Fruit fly (Drosophila melanogaster): ENCODE data around the gene Nbr.

Gene Nbr

dm6 chr2L:21166422-21166821, 3.5 kb upstream of the Nbr start (continued):
- TF ChIP-seq CG2875 (GFP tag; optimal IDR thresholded peaks at IDR 0.05) = no peak
- TF ChIP-seq Usf (GFP tag; optimal IDR thresholded peaks at IDR 0.05) = no peak
- TF ChIP-seq CG18262 (tag; optimal IDR thresholded peaks at IDR 0.05) = no peak
- no peak for TF ChIP-seq cwo (GFP tag; optimal IDR thresholded peaks at IDR 0.05)
- TF ChIP-seq Taf1 (GFP tag; IDR thresholded peaks at IDR 0.05) = no peak
- TF ChIP-seq Hand (GFP tag; optimal IDR thresholded peaks at IDR 0.05) = no peak
- TF ChIP-seq corto (GFP tag; optimal IDR thresholded peaks at IDR 0.05) = no peak
- no peak for TF ChIP-seq tin (GFP tag; optimal IDR thresholded peaks at IDR 0.05)
- TF ChIP-seq peb (GFP tag; IDR thresholded peaks at IDR 0.05) = no peak
- no peak for TF ChIP-seq wor (GFP tag; IDR thresholded peaks at IDR 0.05)
- peak; percentile 25 for TF ChIP-seq CHES-1-like (GFP tag; optimal IDR thresholded peaks at IDR 0.05)
- TF ChIP-seq CG10462 (GFP tag; optimal IDR thresholded peaks at IDR 0.05) = no peak
- no peak for TF ChIP-seq CG8290 (GFP tag; optimal IDR thresholded peaks at IDR 0.05)
- TF ChIP-seq CG8290 (tag; optimal IDR thresholded peaks at IDR 0.05) = peak in 1 of 2 experiments; percentile 44
- TF ChIP-seq CG6854 (GFP tag; optimal IDR thresholded peaks at IDR 0.05) = no peak
- no peak for TF ChIP-seq Camta (GFP tag; optimal IDR thresholded peaks at IDR 0.05)
- no peak for TF ChIP-seq Trl (optimal IDR thresholded peaks at IDR 0.05)
- no peak for TF ChIP-seq Trl (GFP tag; optimal IDR thresholded peaks at IDR 0.05)
- TF ChIP-seq salm (tag; optimal IDR thresholded peaks at IDR 0.05) = no peak
- TF ChIP-seq dan (GFP tag; IDR thresholded peaks at IDR 0.05) = no peak
- TF ChIP-seq gcm (GFP tag; optimal IDR thresholded peaks at IDR 0.05) = no peak
- no peak for TF ChIP-seq nmo (GFP tag; optimal IDR thresholded peaks at IDR 0.05)
- no peak for TF ChIP-seq CG17359 (tag; optimal IDR thresholded peaks at IDR 0.05)
- no peak for TF ChIP-seq unpg (GFP tag; optimal IDR thresholded peaks at IDR 0.05)
- TF ChIP-seq pho (GFP tag; optimal IDR thresholded peaks at IDR 0.05) = no peak
- TF ChIP-seq Side (GFP tag; optimal IDR thresholded peaks at IDR 0.05) = no peak
- no peak for TF ChIP-seq chm (GFP tag; IDR thresholded peaks at IDR 0.05)
- no peak for TF ChIP-seq Lhr (GFP tag; optimal IDR thresholded peaks at IDR 0.05)
- peak; percentile 22; the same call in 1 of the 2 replicates for TF ChIP-seq CG13287 (GFP tag; IDR thresholded peaks at IDR 0.05; ENCODE audit: partially characterized antibody)
- no peak for TF ChIP-seq CG8765 (GFP tag; IDR thresholded peaks at IDR 0.05)
- no peak for TF ChIP-seq CG1233 (GFP tag; optimal IDR thresholded peaks at IDR 0.05)
- TF ChIP-seq MESR4 (GFP tag; optimal IDR thresholded peaks at IDR 0.05) = peak; percentile 82
- TF ChIP-seq schlank (tag; optimal IDR thresholded peaks at IDR 0.05) = no peak
- TF ChIP-seq CG8281 (tag; optimal IDR thresholded peaks at IDR 0.05) = no peak
- TF ChIP-seq grn (GFP tag; optimal IDR thresholded peaks at IDR 0.05) = no peak
- 0 out of 2 replicates have a peak, but pooled peaks have one; percentile 11 for TF ChIP-seq sna (GFP tag; IDR thresholded peaks at IDR 0.05; ENCODE audit: partially characterized antibody)
- no peak for TF ChIP-seq Adf1 (GFP tag; IDR thresholded peaks at IDR 0.05)
- TF ChIP-seq hkb (optimal IDR thresholded peaks at IDR 0.05) = no peak
- TF ChIP-seq hkb (GFP tag; IDR thresholded peaks at IDR 0.05) = no peak
- no peak for TF ChIP-seq tll (GFP tag; optimal IDR thresholded peaks at IDR 0.05)
- no peak for TF ChIP-seq CG12155 (GFP tag; optimal IDR thresholded peaks at IDR 0.05)
- TF ChIP-seq CG13123 (GFP tag; optimal IDR thresholded peaks at IDR 0.05) = no peak
- no peak for TF ChIP-seq ash1 (GFP tag; optimal IDR thresholded peaks at IDR 0.05)
- TF ChIP-seq Ada2b (GFP tag; IDR thresholded peaks at IDR 0.05) = 0 out of 2 replicates have a peak, but pooled peaks have one; percentile 7
- no peak for TF ChIP-seq mam (GFP tag; optimal IDR thresholded peaks at IDR 0.05)
- peak; percentile 89 for TF ChIP-seq CG10267 (tag; optimal IDR thresholded peaks at IDR 0.05)
- no peak for TF ChIP-seq D19A (tag; optimal IDR thresholded peaks at IDR 0.05)
- peak; percentile 3 for TF ChIP-seq Elba2 (GFP tag; optimal IDR thresholded peaks at IDR 0.05)
- TF ChIP-seq Dad (GFP tag; optimal IDR thresholded peaks at IDR 0.05) = no peak
